Worm (Caenorhabditis elegans): Measurements from ENCODE around the gene T13F3.8.
A peak's percentile ranks its signal among the peaks of the same experiment; 100 is the strongest.

T13F3.8 gene

ce11 chrV:16269556-16269955 lies at the start of gene T13F3.8, which contains the start of gene fbxa-2:
Gene T13F3.8 (plus strand): TSS chrV:16269800.
Gene fbxa-2 (minus strand): TSS chrV:16269656.
- TF ChIP-seq nhr-28 (tag; optimal IDR thresholded peaks at IDR 0.05) (peak; percentile 39), tag-97 (GFP tag; IDR thresholded peaks at IDR 0.05) (no peak), zfp-3 (GFP tag; conservative IDR thresholded peaks at IDR 0.05) (0 out of 2 replicates have a peak, but pooled peaks have one; percentile 15), Y5F2A.4 (GFP tag; optimal IDR thresholded peaks at IDR 0.05) (no peak)

- TF ChIP-seq nhr-102 (tag; optimal IDR thresholded peaks at IDR 0.05) (no peak), mxl-3 (GFP tag; optimal IDR thresholded peaks at IDR 0.05) (no peak), unc-62 (GFP tag; optimal IDR thresholded peaks at IDR 0.05 in 1 of 2) (peak in 1 of 2 experiments; percentile 93), unc-62 (tag; optimal IDR thresholded peaks at IDR 0.05) (no peak), set-16 (GFP tag; IDR thresholded peaks at IDR 0.05) (no peak), lin-15B (tag; optimal IDR thresholded peaks at IDR 0.05) (no peak)
Observed at ce11 chrV:16220020-16220419, 49.6 kb upstream of the T13F3.8 start.

DNA sequence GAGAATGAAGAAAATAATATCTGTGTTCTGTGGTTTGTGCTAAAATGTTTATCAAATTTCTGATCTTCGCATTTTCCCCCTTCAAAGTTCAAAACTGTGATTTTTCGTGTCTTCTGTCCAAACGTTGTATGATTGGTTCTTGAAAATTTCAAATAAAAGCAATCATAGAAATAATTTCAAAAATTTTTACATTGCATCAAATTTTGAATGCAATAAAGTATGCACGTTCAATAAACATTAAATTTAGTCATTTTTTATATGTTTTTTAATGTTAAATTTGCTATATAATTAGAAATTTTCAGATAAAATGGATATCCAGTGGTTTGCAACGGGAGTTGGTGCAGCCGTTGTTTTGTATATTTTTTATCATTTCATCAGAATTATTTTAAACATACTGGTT lies 45.6 kb upstream of the T13F3.8 start, which contains the start of gene stdh-2:
TSS of gene stdh-2 (plus strand) at position 301 of the 400 bp plus-strand sequence.
- TF ChIP-seq nhr-28 (tag; optimal IDR thresholded peaks at IDR 0.05) (peak; percentile 54), lim-7 (GFP tag; IDR thresholded peaks at IDR 0.05) (no peak)

ce11 chrV:16225524-16226116 lies 44.0 kb upstream of the T13F3.8 start:
- TF ChIP-seq pha-4 (GFP tag; IDR thresholded peaks at IDR 0.05) (0 out of 2 replicates have a peak, but pooled peaks have one; percentile 10), pha-4 (tag; optimal IDR thresholded peaks at IDR 0.05) (no peak), F49E8.2 (tag; optimal IDR thresholded peaks at IDR 0.05; ENCODE audit: borderline replicate concordance) (peak; percentile 81), hlh-11 (tag; optimal IDR thresholded peaks at IDR 0.05) (peak; percentile 14), ceh-28 (tag; optimal IDR thresholded peaks at IDR 0.05) (no peak), aha-1 (tag) (no peak), unc-130 (GFP tag; optimal IDR thresholded peaks at IDR 0.05) (peak; percentile 12), lin-38 (GFP tag; IDR thresholded peaks at IDR 0.05) (peak; percentile 40; the same call in 1 of the 2 replicates), egl-43 (GFP tag; IDR thresholded peaks at IDR 0.05) (no peak), nhr-48 (tag; optimal IDR thresholded peaks at IDR 0.05) (peak; percentile 35), nhr-28 (tag; optimal IDR thresholded peaks at IDR 0.05) (no peak), Y48G9A.11 (GFP tag; IDR thresholded peaks at IDR 0.05) (peak; percentile 47; the same call in 1 of the 2 replicates), Y75B8A.6 (GFP tag; IDR thresholded peaks at IDR 0.05) (0 out of 2 replicates have a peak, but pooled peaks have one; percentile 17), daf-16 (GFP tag; optimal IDR thresholded peaks at IDR 0.05) (peak in 1 of 2 experiments; percentile 31), daf-16 (tag; optimal IDR thresholded peaks at IDR 0.05) (no peak), zfp-2 (tag; optimal IDR thresholded peaks at IDR 0.05) (no peak), skn-1 (tag; optimal IDR thresholded peaks at IDR 0.05) (no peak), lsy-2 (tag; optimal IDR thresholded peaks at IDR 0.05) (no peak), tra-1 (GFP tag; IDR thresholded peaks at IDR 0.05) (peak; percentile 42; the same call in 1 of the 2 replicates), mdt-29 (GFP tag; IDR thresholded peaks at IDR 0.05) (0 out of 2 replicates have a peak, but pooled peaks have one; percentile 25), nhr-102 (tag; optimal IDR thresholded peaks at IDR 0.05) (peak; percentile 14), dve-1 (tag; optimal IDR thresholded peaks at IDR 0.05; ENCODE audit: insufficient read depth) (peak; percentile 18), daf-19 (GFP tag; conservative IDR thresholded peaks at IDR 0.05) (no peak), nhr-41 (GFP tag; IDR thresholded peaks at IDR 0.05) (no peak), ceh-44 (GFP tag; IDR thresholded peaks at IDR 0.05) (peak; percentile 85), F37D6.2 (tag; optimal IDR thresholded peaks at IDR 0.05) (no peak), dmd-6 (GFP tag; IDR thresholded peaks at IDR 0.05) (peak; percentile 42; the same call in 1 of the 2 replicates), snpc-1.2 (GFP tag; IDR thresholded peaks at IDR 0.05) (peak; percentile 65)

Data from whole organism, L4 larva.